Fruit fly (Drosophila melanogaster): Measurements from ENCODE around the gene Mayo.

Gene Mayo

dm6 chr3R:31059036-31059806 is 49.8 kb downstream of the Mayo start (continued):
- no peak for TF ChIP-seq tll (GFP tag; optimal IDR thresholded peaks at IDR 0.05)
- TF ChIP-seq her (GFP tag; optimal IDR thresholded peaks at IDR 0.05), result no peak
- no peak for TF ChIP-seq pita (GFP tag; optimal IDR thresholded peaks at IDR 0.05)
- peak; percentile 72 for TF ChIP-seq CG1024 (GFP tag; IDR thresholded peaks at IDR 0.05)
- TF ChIP-seq Deaf1 (tag; optimal IDR thresholded peaks at IDR 0.05), result peak; percentile 58
- TF ChIP-seq Dek (tag; optimal IDR thresholded peaks at IDR 0.05), result peak; percentile 70
- peak; percentile 81 for TF ChIP-seq grau (tag; optimal IDR thresholded peaks at IDR 0.05)
- TF ChIP-seq PHDP (tag; optimal IDR thresholded peaks at IDR 0.05), result peak; percentile 86
- no peak for TF ChIP-seq CG8944 (GFP tag; optimal IDR thresholded peaks at IDR 0.05)
- TF ChIP-seq Nf-YC (tag; optimal IDR thresholded peaks at IDR 0.05), result peak; percentile 21
- TF ChIP-seq Dfd (GFP tag; optimal IDR thresholded peaks at IDR 0.05), result no peak
- peak; percentile 91 for TF ChIP-seq CG17829 (tag; optimal IDR thresholded peaks at IDR 0.05)
- TF ChIP-seq chm (GFP tag; IDR thresholded peaks at IDR 0.05), result peak; percentile 46
- peak; percentile 53; the same call in 1 of the 2 replicates for TF ChIP-seq CG9215 (GFP tag; IDR thresholded peaks at IDR 0.05)
- TF ChIP-seq vnd (GFP tag; IDR thresholded peaks at IDR 0.05; ENCODE audit: partially characterized antibody), result no peak
- TF ChIP-seq sens (GFP tag), result peak; percentile 71
- peak; percentile 46 for TF ChIP-seq CG7271 (tag; optimal IDR thresholded peaks at IDR 0.05)
- TF ChIP-seq CG3407 (GFP tag; optimal IDR thresholded peaks at IDR 0.05), result peak; percentile 78
- TF ChIP-seq cas (GFP tag; IDR thresholded peaks at IDR 0.05), result peak; percentile 58; the same call in 1 of the 2 replicates
- TF ChIP-seq HLH4C (GFP tag; IDR thresholded peaks at IDR 0.05; ENCODE audit: partially characterized antibody), result no peak
- peak in 1 of 2 experiments; percentile 87 for TF ChIP-seq Eip74EF (GFP tag; optimal IDR thresholded peaks at IDR 0.05)
- peak; percentile 71 for TF ChIP-seq CG7372 (GFP tag; IDR thresholded peaks at IDR 0.05)
- peak; percentile 52 for TF ChIP-seq Hmx (GFP tag; optimal IDR thresholded peaks at IDR 0.05)
- peak; percentile 85 for TF ChIP-seq Ptx1 (GFP tag; IDR thresholded peaks at IDR 0.05)
- no peak for TF ChIP-seq CG7745 (tag; optimal IDR thresholded peaks at IDR 0.05)
- peak; percentile 58 for TF ChIP-seq CG8765 (GFP tag; IDR thresholded peaks at IDR 0.05)
- TF ChIP-seq CG12391 (tag; optimal IDR thresholded peaks at IDR 0.05), result peak; percentile 85
- TF ChIP-seq corto (GFP tag; optimal IDR thresholded peaks at IDR 0.05), result peak; percentile 73
- TF ChIP-seq chif (GFP tag; optimal IDR thresholded peaks at IDR 0.05), result no peak
- TF ChIP-seq CG7556 (GFP tag; optimal IDR thresholded peaks at IDR 0.05), result peak; percentile 80
- TF ChIP-seq CG2120 (GFP tag; optimal IDR thresholded peaks at IDR 0.05), result peak; percentile 62
- TF ChIP-seq Opbp (GFP tag; IDR thresholded peaks at IDR 0.05; ENCODE audit: partially characterized antibody), result no peak
- no peak for TF ChIP-seq amos (GFP tag; IDR thresholded peaks at IDR 0.05; ENCODE audit: partially characterized antibody)
- peak; percentile 40; the same call in 1 of the 2 replicates for TF ChIP-seq MBD-R2 (GFP tag; IDR thresholded peaks at IDR 0.05)
- peak; percentile 72 for TF ChIP-seq ap (GFP tag; IDR thresholded peaks at IDR 0.05)
- peak; percentile 59 for TF ChIP-seq Hand (GFP tag; optimal IDR thresholded peaks at IDR 0.05)
- peak; percentile 66; the same call in 2 of the 3 replicates for TF ChIP-seq Mrtf (GFP tag; IDR thresholded peaks at IDR 0.05)
- no peak for TF ChIP-seq NK7.1 (GFP tag; optimal IDR thresholded peaks at IDR 0.05)
- peak; percentile 89 for TF ChIP-seq CG2712 (tag; optimal IDR thresholded peaks at IDR 0.05)
- TF ChIP-seq CG9609 (GFP tag; optimal IDR thresholded peaks at IDR 0.05), result no peak
- TF ChIP-seq zen2 (GFP tag; IDR thresholded peaks at IDR 0.05; ENCODE audit: partially characterized antibody), result no peak
- peak; percentile 19 for TF ChIP-seq HmgD (GFP tag; optimal IDR thresholded peaks at IDR 0.05)
- peak; percentile 92 for TF ChIP-seq CG17359 (tag; optimal IDR thresholded peaks at IDR 0.05)
- peak; percentile 50 for TF ChIP-seq NFAT (GFP tag; IDR thresholded peaks at IDR 0.05)
- TF ChIP-seq tgo (GFP tag; IDR thresholded peaks at IDR 0.05), result peak; percentile 80
- no peak for TF ChIP-seq Elba2 (GFP tag; optimal IDR thresholded peaks at IDR 0.05)
- TF ChIP-seq CG32532 (GFP tag; IDR thresholded peaks at IDR 0.05), result peak; percentile 77
- peak; percentile 35 for TF ChIP-seq CG30020 (tag; optimal IDR thresholded peaks at IDR 0.05)
- peak; percentile 65; the same call in 1 of the 2 replicates for TF ChIP-seq ranshi (GFP tag; IDR thresholded peaks at IDR 0.05)

Measured in whole organism, embryonic.